Fruit fly (Drosophila melanogaster) whole organism, embryonic: ENCODE results near the gene Hs6st.
A peak's percentile ranks its signal among the peaks of the same experiment; 100 is the strongest.

Source experiments
- ATbp ChIP-seq: fragments of 200-800 bp; sonication (Bioruptor generic); optimal IDR thresholded peaks from 2 replicates; lab custom pipeline; 2017; ENCODE audit warnings: missing biosample characterization, mild to moderate bottlenecking, missing genetic modification characterization, missing genetic modification reagents
- Atf-2 ChIP-seq: fragments of 200-800 bp; sonication (Bioruptor generic); optimal IDR thresholded peaks from 2 replicates; lab custom pipeline; 2016; ENCODE audit warnings: missing biosample characterization, missing genetic modification characterization
- Blimp-1 ChIP-seq: fragments of 200-800 bp; sonication (Bioruptor generic); optimal IDR thresholded peaks from 3 replicates; lab custom pipeline; 2018; ENCODE audit warnings: missing biosample characterization, missing genetic modification characterization, mild to moderate bottlenecking, moderate library complexity, missing genetic modification reagents
- CG10366 ChIP-seq: fragments of 200-800 bp; sonication (Bioruptor generic); IDR thresholded peaks from 2 replicates; pipeline ENCODE4 v1.3.6; 2022; ENCODE audit warnings: missing biosample characterization, missing genetic modification characterization
- CG14441 ChIP-seq: fragments of 200-800 bp; sonication (Bioruptor generic); IDR thresholded peaks from 2 replicates; pipeline ENCODE4 v1.3.6; 2022; ENCODE audit warnings: missing biosample characterization, missing genetic modification characterization
- CG14860 ChIP-seq: fragments of 200-800 bp; sonication (Bioruptor generic); IDR thresholded peaks from 3 replicates; pipeline ENCODE4 v1.3.6; 2022; ENCODE audit warnings: missing biosample characterization, missing genetic modification characterization; ENCODE audit not compliant: partially characterized antibody
- CG17802 ChIP-seq: fragments of 200-800 bp; sonication (Bioruptor generic); optimal IDR thresholded peaks from 2 replicates; lab custom pipeline; 2018; ENCODE audit warnings: missing biosample characterization, mild to moderate bottlenecking, missing genetic modification characterization, moderate library complexity
- CG18476 ChIP-seq: fragments of 200-800 bp; sonication (Bioruptor generic); optimal IDR thresholded peaks from 2 replicates; lab custom pipeline; 2016; ENCODE audit warnings: missing biosample characterization, mild to moderate bottlenecking, missing genetic modification characterization
- CG30020 ChIP-seq: fragments of 200-800 bp; optimal IDR thresholded peaks from 2 replicates; lab custom pipeline; 2019; ENCODE audit warnings: missing biosample characterization, mild to moderate bottlenecking, missing genetic modification characterization, moderate library complexity
- CG32532 ChIP-seq: fragments of 200-800 bp; sonication (Bioruptor generic); IDR thresholded peaks from 2 replicates; pipeline ENCODE4 v1.3.6; 2022; ENCODE audit warnings: missing biosample characterization, missing genetic modification characterization
- CG42726 ChIP-seq: fragments of 200-800 bp; sonication (Bioruptor generic); IDR thresholded peaks from 2 replicates; pipeline ENCODE4 v1.3.6; 2022; ENCODE audit warnings: missing biosample characterization, missing genetic modification characterization; ENCODE audit not compliant: partially characterized antibody
- CG4707 ChIP-seq: fragments of 200-800 bp; sonication (Bioruptor generic); optimal IDR thresholded peaks from 2 replicates; lab custom pipeline; 2018; ENCODE audit warnings: missing biosample characterization, mild to moderate bottlenecking, missing genetic modification characterization, moderate library complexity
- CG6254 ChIP-seq: fragments of 200-800 bp; sonication (Bioruptor generic); optimal IDR thresholded peaks from 3 replicates; lab custom pipeline; 2017; ENCODE audit warnings: mild to moderate bottlenecking, missing biosample characterization, missing genetic modification reagents, missing genetic modification characterization
- CG6683 ChIP-seq: fragments of 200-800 bp; sonication (Bioruptor generic); optimal IDR thresholded peaks from 2 replicates; lab custom pipeline; 2017; ENCODE audit warnings: missing biosample characterization, mild to moderate bottlenecking, missing genetic modification characterization, missing genetic modification reagents
- CG6689 ChIP-seq: fragments of 200-800 bp; sonication (Bioruptor generic); IDR thresholded peaks from 2 replicates; pipeline ENCODE4 v1.3.6; 2022; ENCODE audit warnings: missing biosample characterization, missing genetic modification characterization
- CG6791 ChIP-seq: fragments of 200-800 bp; sonication (Bioruptor generic); IDR thresholded peaks from 3 replicates; pipeline ENCODE4 v1.3.6; 2022; ENCODE audit warnings: missing biosample characterization, missing genetic modification characterization; ENCODE audit not compliant: partially characterized antibody
- CG6854 ChIP-seq: fragments of 200-800 bp; sonication (Bioruptor generic); optimal IDR thresholded peaks from 3 replicates; lab custom pipeline; 2017; ENCODE audit warnings: missing biosample characterization, mild to moderate bottlenecking, missing genetic modification characterization
- CG8089 ChIP-seq: fragments of 200-800 bp; sonication (Bioruptor generic); optimal IDR thresholded peaks from 3 replicates; lab custom pipeline; 2016; ENCODE audit warnings: missing biosample characterization, missing genetic modification characterization
- D19A ChIP-seq: fragments of 200-800 bp; optimal IDR thresholded peaks from 3 replicates; lab custom pipeline; 2019; ENCODE audit warnings: missing biosample characterization, mild to moderate bottlenecking, missing genetic modification characterization, moderate library complexity
- Eip74EF ChIP-seq, 2 experiments: fragments of 200-800 bp in 1 of 2; fragments of >200 bp in 1 of 2; sonication (Bioruptor generic) in 1 of 2; optimal IDR thresholded peaks; 2 replicates each; lab custom pipeline; 2017 to 2019; ENCODE audit warnings: missing biosample characterization in 2 of 2, missing genetic modification characterization in 2 of 2, mild to moderate bottlenecking in 1 of 2, moderate library complexity in 1 of 2
- Fer1 ChIP-seq: fragments of 200-800 bp; sonication (Bioruptor generic); optimal IDR thresholded peaks from 2 replicates; lab custom pipeline; 2017; ENCODE audit warnings: missing biosample characterization, mild to moderate bottlenecking, missing genetic modification characterization
- Fer2 ChIP-seq: fragments of 200-800 bp; sonication (Bioruptor generic); optimal IDR thresholded peaks from 2 replicates; lab custom pipeline; 2018; ENCODE audit warnings: missing biosample characterization, mild to moderate bottlenecking, missing genetic modification characterization, moderate library complexity
- Hr39 ChIP-seq: fragments of >200 bp; optimal IDR thresholded peaks from 2 replicates; lab custom pipeline; 2017
- Pdp1 ChIP-seq, 2 experiments: fragments of 200-800 bp; sonication (Bioruptor generic); optimal IDR thresholded peaks; 3 replicates each; lab custom pipeline; 2016; ENCODE audit warnings: missing biosample characterization in 2 of 2, missing genetic modification characterization in 2 of 2, mild to moderate bottlenecking in 1 of 2, moderate library complexity in 1 of 2
- Rfx ChIP-seq: fragments of 200-800 bp; sonication (Bioruptor generic); IDR thresholded peaks from 2 replicates; pipeline ENCODE4 v1.3.6; 2022; ENCODE audit warnings: missing biosample characterization, missing genetic modification characterization
- Stat92E ChIP-seq, 3 experiments: fragments of >200 bp in 2 of 3; fragments of 200-800 bp in 1 of 3; sonication (Bioruptor generic) in 1 of 3; optimal IDR thresholded peaks; 2 replicates each; lab custom pipeline; 2017 to 2019; ENCODE audit warnings: missing biosample characterization in 3 of 3, missing genetic modification characterization in 3 of 3, mild to moderate bottlenecking in 1 of 3, moderate library complexity in 1 of 3
- Tbp ChIP-seq: fragments of >200 bp; optimal IDR thresholded peaks from 2 replicates; lab custom pipeline; 2018; ENCODE audit warnings: missing biosample characterization, missing genetic modification characterization
- Vsx1 ChIP-seq: fragments of 200-800 bp; sonication (Bioruptor generic); optimal IDR thresholded peaks from 2 replicates; lab custom pipeline; 2017; ENCODE audit warnings: missing biosample characterization, mild to moderate bottlenecking, missing genetic modification characterization, missing genetic modification reagents
- ap ChIP-seq: fragments of 200-800 bp; sonication (Bioruptor generic); IDR thresholded peaks from 2 replicates; pipeline ENCODE4 v1.3.6; 2022; ENCODE audit warnings: missing biosample characterization, missing genetic modification characterization
- ato ChIP-seq: fragments of 200-800 bp; sonication (Bioruptor generic); IDR thresholded peaks from 2 replicates; pipeline ENCODE4 v1.3.6; 2022; ENCODE audit warnings: missing biosample characterization, missing genetic modification characterization; ENCODE audit not compliant: partially characterized antibody
- cad ChIP-seq: fragments of >200 bp; optimal IDR thresholded peaks from 2 replicates; lab custom pipeline; 2017; ENCODE audit warnings: missing biosample characterization, missing genetic modification characterization
- ci ChIP-seq: fragments of 200-800 bp; sonication (Bioruptor generic); IDR thresholded peaks from 3 replicates; pipeline ENCODE4 v1.3.6; 2022; ENCODE audit warnings: missing biosample characterization, missing genetic modification characterization
- dimm ChIP-seq: fragments of 200-800 bp; sonication (Bioruptor generic); IDR thresholded peaks from 2 replicates; pipeline ENCODE4 v1.3.6; 2022; ENCODE audit warnings: missing biosample characterization, missing genetic modification characterization
- dpn ChIP-seq, 2 experiments: fragments of 200-800 bp; sonication (Bioruptor generic); optimal IDR thresholded peaks; 3 replicates each; lab custom pipeline; 2016; ENCODE audit warnings: missing biosample characterization in 2 of 2, missing genetic modification characterization in 2 of 2
- eyg ChIP-seq: fragments of 200-800 bp; sonication (Bioruptor generic); optimal IDR thresholded peaks from 3 replicates; lab custom pipeline; 2016; ENCODE audit warnings: missing biosample characterization, missing genetic modification characterization
- gem ChIP-seq: fragments of 200-800 bp; sonication (Bioruptor generic); optimal IDR thresholded peaks from 2 replicates; lab custom pipeline; 2019; ENCODE audit warnings: missing biosample characterization, mild to moderate bottlenecking, missing genetic modification characterization, moderate library complexity
- hbn ChIP-seq: fragments of 200-800 bp; sonication (Bioruptor generic); IDR thresholded peaks from 2 replicates; pipeline ENCODE4 v1.3.6; 2022; ENCODE audit warnings: missing biosample characterization, missing genetic modification characterization; ENCODE audit not compliant: partially characterized antibody
- nerfin-1 ChIP-seq: fragments of 200-800 bp; sonication (Bioruptor generic); optimal IDR thresholded peaks from 3 replicates; lab custom pipeline; 2019; ENCODE audit warnings: missing biosample characterization, mild to moderate bottlenecking, missing genetic modification characterization, moderate library complexity
- nmo ChIP-seq: fragments of 200-800 bp; sonication (Bioruptor generic); optimal IDR thresholded peaks from 2 replicates; lab custom pipeline; 2018; ENCODE audit warnings: missing biosample characterization, mild to moderate bottlenecking, missing genetic modification characterization, moderate library complexity
- otp ChIP-seq: fragments of 200-800 bp; sonication (Bioruptor generic); IDR thresholded peaks from 3 replicates; pipeline ENCODE4, ENCODE4 v1.3.6; 2022; ENCODE audit warnings: missing biosample characterization, missing genetic modification characterization
- pb ChIP-seq: fragments of 200-800 bp; sonication (Bioruptor generic); optimal IDR thresholded peaks from 3 replicates; lab custom pipeline; 2016; ENCODE audit warnings: missing biosample characterization, missing genetic modification characterization
- ro ChIP-seq: fragments of 200-800 bp; sonication (Bioruptor generic); IDR thresholded peaks from 2 replicates; pipeline ENCODE4 v1.3.6; 2022; ENCODE audit warnings: missing biosample characterization, missing genetic modification characterization
- salm ChIP-seq: fragments of 200-800 bp; sonication (Bioruptor generic); optimal IDR thresholded peaks from 2 replicates; lab custom pipeline; 2018; ENCODE audit warnings: missing biosample characterization, mild to moderate bottlenecking, missing genetic modification characterization
- sug ChIP-seq: fragments of 200-800 bp; optimal IDR thresholded peaks from 2 replicates; lab custom pipeline; 2019; ENCODE audit warnings: missing biosample characterization, mild to moderate bottlenecking, missing genetic modification characterization, moderate library complexity
- tup ChIP-seq: fragments of 200-800 bp; sonication (Bioruptor generic); optimal IDR thresholded peaks from 2 replicates; lab custom pipeline; 2016; ENCODE audit warnings: missing biosample characterization, mild to moderate bottlenecking, missing genetic modification characterization, moderate library complexity
- unc-4 ChIP-seq: fragments of 200-800 bp; sonication (Bioruptor generic); IDR thresholded peaks from 2 replicates; pipeline ENCODE4 v1.3.6; 2022; ENCODE audit warnings: missing biosample characterization, missing genetic modification characterization; ENCODE audit not compliant: partially characterized antibody
- vvl ChIP-seq: fragments of 200-800 bp; sonication (Bioruptor generic); IDR thresholded peaks from 2 replicates; pipeline ENCODE4 v1.3.6; 2022; ENCODE audit warnings: missing biosample characterization, missing genetic modification characterization
- zen ChIP-seq: fragments of 200-800 bp; sonication (Bioruptor generic); optimal IDR thresholded peaks from 3 replicates; lab custom pipeline; 2018; ENCODE audit warnings: missing biosample characterization, mild to moderate bottlenecking, missing genetic modification characterization, moderate library complexity
- zfh2 ChIP-seq: fragments of 200-800 bp; sonication (Bioruptor generic); optimal IDR thresholded peaks from 2 replicates; lab custom pipeline; 2016; ENCODE audit warnings: missing biosample characterization, missing genetic modification characterization

Gene Hs6st

DNA sequence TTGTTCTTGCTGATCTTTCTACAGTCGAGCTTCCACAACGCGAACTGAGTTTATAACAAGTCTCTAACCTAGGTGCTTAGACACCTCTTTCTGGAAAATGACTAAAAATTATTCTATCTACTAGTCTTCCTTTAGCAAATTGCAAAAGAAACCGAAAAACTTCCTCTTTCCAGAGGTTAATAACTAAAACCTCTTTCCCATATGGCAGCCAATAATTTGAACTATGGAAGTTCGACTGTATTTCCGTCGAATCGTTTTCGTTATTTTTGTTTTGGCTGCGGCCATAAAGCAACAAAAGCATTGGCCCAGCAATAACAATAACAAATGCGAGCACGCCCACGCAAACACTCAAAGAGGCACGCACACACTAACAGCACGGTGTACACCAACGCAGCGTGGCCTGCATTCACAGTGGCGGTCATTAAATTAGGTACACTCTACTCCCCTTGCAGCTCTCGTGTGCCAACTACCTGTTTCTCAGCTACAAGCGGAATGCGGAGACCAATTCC, 127.8 kb downstream of the Hs6st start (continued):
- TF ChIP-seq dimm (GFP tag; lab: Robert Waterston, UW) (no peak), CG42726 (no peak), CG8089 (GFP tag; lab: Kevin White, UChicago) (no peak), ro (no peak), ATbp (peak; percentile 54), zfh2 (no peak), pb (GFP tag; lab: Kevin White, UChicago) (no peak), CG32532 (GFP tag; lab: Robert Waterston, UW) (peak; percentile 52; the same call in 1 of the 2 replicates), CG6854 (peak; percentile 22), nmo (GFP tag; lab: Kevin White, UChicago) (peak; percentile 46), CG18476 (GFP tag; lab: Kevin White, UChicago) (no peak), CG17802 (tag; lab: Kevin White, UChicago) (peak; percentile 1), cad (no peak), ap (GFP tag; lab: Robert Waterston, UW) (no peak), Fer1 (GFP tag; lab: Kevin White, UChicago) (peak; percentile 83), ato (GFP tag; lab: Robert Waterston, UW) (no peak; the same call in 1 of the 2 replicates), ci (GFP tag; lab: Robert Waterston, UW) (0 out of 3 replicates have a peak, but pooled peaks have one; percentile 29), Fer2 (tag; lab: Kevin White, UChicago) (peak; percentile 1), D19A (tag; lab: Kevin White, UChicago) (peak; percentile 39), nerfin-1 (tag; lab: Kevin White, UChicago) (peak; percentile 70), Vsx1 (GFP tag; lab: Kevin White, UChicago) (no peak), CG10366 (peak; percentile 8; the same call in 1 of the 2 replicates), vvl (GFP tag; lab: Robert Waterston, UW) (peak; percentile 46; the same call in 1 of the 2 replicates), Tbp (no peak), Pdp1 (GFP tag; optimal IDR thresholded peaks at IDR 0.05; lab: Kevin White, UChicago) (peak in 1 of 2 experiments; percentile 35), CG14441 (GFP tag; lab: Robert Waterston, UW) (peak; percentile 31; the same call in 1 of the 2 replicates), salm (tag; lab: Kevin White, UChicago) (peak; percentile 1), eyg (GFP tag; lab: Kevin White, UChicago) (no peak), CG4707 (GFP tag; lab: Kevin White, UChicago) (peak; percentile 51), Hr39 (no peak), Blimp-1 (GFP tag; lab: Kevin White, UChicago) (peak; percentile 49), gem (tag; lab: Kevin White, UChicago) (no peak), CG30020 (tag; lab: Kevin White, UChicago) (no peak), Stat92E (GFP tag; optimal IDR thresholded peaks at IDR 0.05; lab: Kevin White, UChicago) (peak in 1 of 3 experiments; percentile 57), unc-4 (GFP tag; lab: Robert Waterston, UW) (no peak), CG6791 (no peak), Rfx (peak; percentile 58), sug (tag; lab: Kevin White, UChicago) (peak; percentile 77), otp (GFP tag; lab: Robert Waterston, UW) (no peak), hbn (GFP tag; lab: Robert Waterston, UW) (no peak), CG14860 (GFP tag; lab: Robert Waterston, UW) (no peak), zen (tag; lab: Kevin White, UChicago) (no peak), CG6683 (GFP tag; lab: Kevin White, UChicago) (peak; percentile 12), dpn (GFP tag; optimal IDR thresholded peaks at IDR 0.05; lab: Kevin White, UChicago) (peak; percentile 32 to 38), Atf-2 (no peak), CG6254 (GFP tag; lab: Kevin White, UChicago) (peak; percentile 8), Eip74EF (GFP tag; optimal IDR thresholded peaks at IDR 0.05; lab: Kevin White, UChicago) (peak in 1 of 2 experiments; percentile 71), tup (GFP tag; lab: Kevin White, UChicago) (no peak), CG6689 (GFP tag; lab: Robert Waterston, UW) (peak; percentile 49)
